Worm (Caenorhabditis elegans) whole organism, late embryonic: ENCODE measurements around the gene ZK899.6.

Experiments
- C08G9.2 ChIP-seq: sonication (generic microtip); optimal IDR thresholded peaks from 2 replicates; lab custom pipeline; 2016; ENCODE audit warnings: mild to moderate bottlenecking, missing genetic modification characterization, moderate library complexity, missing compliant biosample characterization
- C38D4.7 ChIP-seq: fragments of 200-800 bp; sonication (Bioruptor generic); optimal IDR thresholded peaks from 2 replicates; lab custom pipeline; 2018; ENCODE audit warnings: mild to moderate bottlenecking, missing genetic modification characterization, moderate library complexity, missing compliant biosample characterization
- F13H6.1 ChIP-seq: sonication (generic microtip); optimal IDR thresholded peaks from 2 replicates; lab custom pipeline; 2016; ENCODE audit warnings: missing genetic modification characterization, missing compliant biosample characterization
- K02D7.2 ChIP-seq: sonication (generic microtip); optimal IDR thresholded peaks from 2 replicates; lab custom pipeline; 2017; ENCODE audit warnings: mild to moderate bottlenecking, missing genetic modification characterization, missing compliant biosample characterization
- T23F11.4 ChIP-seq: fragments of 200-800 bp; sonication (Bioruptor generic); optimal IDR thresholded peaks from 2 replicates; lab custom pipeline; 2018; ENCODE audit warnings: mild to moderate bottlenecking, missing genetic modification characterization, missing compliant biosample characterization
- Y22D7AL.16 ChIP-seq: sonication (generic microtip); optimal IDR thresholded peaks from 2 replicates; lab custom pipeline; 2016; ENCODE audit warnings: missing genetic modification characterization, missing compliant biosample characterization
- ahr-1 ChIP-seq: sonication (generic microtip); optimal IDR thresholded peaks from 2 replicates; lab custom pipeline; 2016; ENCODE audit warnings: missing genetic modification characterization, missing compliant biosample characterization
- ceh-18 ChIP-seq: sonication (generic microtip); optimal IDR thresholded peaks from 2 replicates; lab custom pipeline; 2016; ENCODE audit warnings: missing genetic modification characterization, missing compliant biosample characterization
- ceh-2 ChIP-seq: sonication (generic microtip); optimal IDR thresholded peaks from 2 replicates; lab custom pipeline; 2016; ENCODE audit warnings: missing genotype, missing genetic modification characterization, missing compliant biosample characterization
- ceh-22 ChIP-seq: sonication (generic microtip); optimal IDR thresholded peaks from 2 replicates; lab custom pipeline; 2017; ENCODE audit warnings: missing biosample characterization, missing genetic modification characterization
- ceh-30 ChIP-seq: fragments of 150-350 bp; optimal IDR thresholded peaks from 2 replicates; lab custom pipeline; 2014; ENCODE audit warnings: missing biosample characterization, missing genetic modification characterization
- ceh-31 ChIP-seq: sonication (generic microtip); optimal IDR thresholded peaks from 2 replicates; lab custom pipeline; 2016; ENCODE audit warnings: missing genetic modification characterization, missing compliant biosample characterization
- ceh-34 ChIP-seq: sonication (generic microtip); optimal IDR thresholded peaks from 2 replicates; lab custom pipeline; 2016; ENCODE audit warnings: mild to moderate bottlenecking, missing genetic modification characterization, missing compliant biosample characterization
- ceh-48 ChIP-seq: sonication (generic microtip); optimal IDR thresholded peaks from 2 replicates; lab custom pipeline; 2016; ENCODE audit warnings: missing genetic modification characterization, inconsistent platforms, missing compliant biosample characterization
- che-1 ChIP-seq: sonication (generic microtip); optimal IDR thresholded peaks from 2 replicates; lab custom pipeline; 2016; ENCODE audit warnings: mild to moderate bottlenecking, missing genetic modification characterization, missing compliant biosample characterization
- dmd-4 ChIP-seq: sonication (generic microtip); optimal IDR thresholded peaks from 2 replicates; lab custom pipeline; 2016; ENCODE audit warnings: borderline replicate concordance, missing genetic modification characterization, missing compliant biosample characterization
- ets-4 ChIP-seq: sonication (generic microtip); optimal IDR thresholded peaks from 2 replicates; lab custom pipeline; 2016; ENCODE audit warnings: missing genetic modification characterization, missing compliant biosample characterization
- fkh-6 ChIP-seq: sonication (generic microtip); optimal IDR thresholded peaks from 2 replicates; lab custom pipeline; 2016; ENCODE audit warnings: missing genetic modification characterization, missing compliant biosample characterization
- gmeb-2 ChIP-seq: sonication (generic microtip); optimal IDR thresholded peaks from 2 replicates; lab custom pipeline; 2016; ENCODE audit warnings: missing genetic modification characterization, inconsistent platforms, missing compliant biosample characterization
- hlh-15 ChIP-seq: sonication (generic microtip); optimal IDR thresholded peaks from 2 replicates; lab custom pipeline; 2016; ENCODE audit warnings: missing genetic modification characterization, missing compliant biosample characterization
- hlh-6 ChIP-seq: sonication (generic microtip); optimal IDR thresholded peaks from 2 replicates; lab custom pipeline; 2016; ENCODE audit warnings: missing genotype, missing genetic modification characterization, missing compliant biosample characterization
- hlh-8 ChIP-seq: sonication (generic microtip); optimal IDR thresholded peaks from 2 replicates; lab custom pipeline; 2016; ENCODE audit warnings: missing genotype, missing genetic modification characterization, missing compliant biosample characterization
- lim-6 ChIP-seq: sonication (generic microtip); optimal IDR thresholded peaks from 2 replicates; lab custom pipeline; 2016; ENCODE audit warnings: missing genetic modification characterization, missing compliant biosample characterization
- madf-2 ChIP-seq: sonication (generic microtip); optimal IDR thresholded peaks from 2 replicates; lab custom pipeline; 2017; ENCODE audit warnings: missing genetic modification characterization, missing compliant biosample characterization
- nhr-11 ChIP-seq: fragments of 150-350 bp; optimal IDR thresholded peaks from 2 replicates; lab custom pipeline; 2014; ENCODE audit warnings: missing biosample characterization, missing genetic modification characterization
- odd-2 ChIP-seq: sonication (generic microtip); optimal IDR thresholded peaks from 2 replicates; lab custom pipeline; 2017; ENCODE audit warnings: antibody characterized with exemption, mild to moderate bottlenecking, missing genetic modification characterization, missing compliant biosample characterization
- pag-3 ChIP-seq: sonication (generic microtip); optimal IDR thresholded peaks from 2 replicates; lab custom pipeline; 2016; ENCODE audit warnings: missing compliant biosample characterization, missing genetic modification characterization, borderline replicate concordance
- pat-9 ChIP-seq: fragments of 200-800 bp; sonication (Bioruptor generic); optimal IDR thresholded peaks from 2 replicates; lab custom pipeline; 2018; ENCODE audit warnings: mild to moderate bottlenecking, missing genetic modification characterization, moderate library complexity, missing compliant biosample characterization
- pax-1 ChIP-seq: fragments of 150-350 bp; optimal IDR thresholded peaks from 2 replicates; lab custom pipeline; 2014; ENCODE audit warnings: missing biosample characterization, missing genetic modification characterization
- pha-2 ChIP-seq: sonication (generic microtip); optimal IDR thresholded peaks from 2 replicates; lab custom pipeline; 2017; ENCODE audit warnings: mild to moderate bottlenecking, missing genetic modification characterization, missing compliant biosample characterization
- pqm-1 ChIP-seq: sonication (generic microtip); optimal IDR thresholded peaks from 2 replicates; lab custom pipeline; 2016; ENCODE audit warnings: missing genetic modification characterization, missing compliant biosample characterization
- ref-2 ChIP-seq: sonication (generic microtip); optimal IDR thresholded peaks from 2 replicates; lab custom pipeline; 2016; ENCODE audit warnings: missing genetic modification characterization, missing compliant biosample characterization
- sdc-2 ChIP-seq: sonication (generic microtip); optimal IDR thresholded peaks from 2 replicates; lab custom pipeline; 2016; ENCODE audit warnings: missing genotype, missing genetic modification characterization, missing compliant biosample characterization
- tbx-7 ChIP-seq: sonication (generic microtip); optimal IDR thresholded peaks from 2 replicates; lab custom pipeline; 2016; ENCODE audit warnings: missing genotype, missing genetic modification characterization, missing compliant biosample characterization
- ttx-3 ChIP-seq: sonication (generic microtip); optimal IDR thresholded peaks from 2 replicates; lab custom pipeline; 2016; ENCODE audit warnings: missing genetic modification reagents, missing genetic modification characterization, missing compliant biosample characterization
- unc-42 ChIP-seq: sonication (generic microtip); optimal IDR thresholded peaks from 2 replicates; lab custom pipeline; 2016; ENCODE audit warnings: missing genotype, missing genetic modification characterization, missing compliant biosample characterization
- unc-55 ChIP-seq: sonication (generic microtip); optimal IDR thresholded peaks from 2 replicates; lab custom pipeline; 2017; ENCODE audit warnings: missing biosample characterization, missing genetic modification reagents, missing genetic modification characterization
- unc-86 ChIP-seq: sonication (generic microtip); optimal IDR thresholded peaks from 2 replicates; lab custom pipeline; 2016; ENCODE audit warnings: missing genetic modification characterization, missing compliant biosample characterization
- ztf-16 ChIP-seq: sonication (generic microtip); optimal IDR thresholded peaks from 2 replicates; lab custom pipeline; 2017; ENCODE audit warnings: missing genetic modification characterization, missing compliant biosample characterization

Gene ZK899.6

DNA sequence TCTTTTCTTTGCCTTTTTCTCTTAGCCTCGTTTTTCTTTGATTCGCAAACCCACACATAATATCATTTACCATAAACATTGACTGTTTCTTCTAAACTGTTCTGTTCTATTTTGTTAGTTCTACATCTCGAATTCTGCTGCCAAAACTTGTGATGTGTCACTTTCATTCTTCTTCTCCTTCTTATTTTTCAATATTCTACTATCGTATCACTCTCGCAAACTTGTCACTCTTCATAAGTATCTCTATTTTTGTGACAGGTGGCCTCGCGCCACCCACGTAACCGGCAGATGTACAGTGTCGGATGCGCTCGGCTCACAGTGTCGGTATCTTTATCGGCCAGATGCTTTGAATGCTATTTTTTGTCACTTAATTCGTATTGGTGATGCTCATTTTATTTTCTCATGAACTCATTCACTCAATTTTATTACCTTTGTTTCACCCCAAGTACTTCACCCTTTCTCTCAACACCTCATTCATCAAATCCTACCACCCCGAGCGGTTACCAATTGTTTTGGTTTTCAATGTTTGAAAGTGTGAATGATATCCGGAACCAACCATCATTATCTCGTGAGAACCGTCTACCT lies 45.4 kb downstream of the ZK899.6 start:
- no peak for TF ChIP-seq ttx-3 (tag; lab: Kevin White, UChicago)
- no peak for TF ChIP-seq dmd-4 (tag; lab: Kevin White, UChicago)
- TF ChIP-seq pat-9 (tag; lab: Kevin White, UChicago), result no peak
- no peak for TF ChIP-seq pag-3 (tag; lab: Kevin White, UChicago)
- TF ChIP-seq unc-55 (GFP tag; lab: Kevin White, UChicago), result no peak
- no peak for TF ChIP-seq odd-2 (tag; lab: Kevin White, UChicago)
- TF ChIP-seq pax-1 (tag; lab: Kevin White, UChicago), result no peak
- TF ChIP-seq tbx-7 (tag; lab: Kevin White, UChicago), result no peak
- no peak for TF ChIP-seq ceh-22 (tag; lab: Kevin White, UChicago)
- TF ChIP-seq F13H6.1 (tag; lab: Kevin White, UChicago), result no peak
- no peak for TF ChIP-seq pha-2
- TF ChIP-seq ceh-30 (tag; lab: Kevin White, UChicago), result no peak
- TF ChIP-seq K02D7.2 (tag; lab: Kevin White, UChicago), result no peak
- TF ChIP-seq C38D4.7 (GFP tag; lab: Kevin White, UChicago), result no peak
- TF ChIP-seq Y22D7AL.16 (tag; lab: Kevin White, UChicago), result no peak
- TF ChIP-seq sdc-2 (tag; lab: Kevin White, UChicago), result no peak
- no peak for TF ChIP-seq ceh-2
- no peak for TF ChIP-seq ahr-1 (tag; lab: Kevin White, UChicago)
- TF ChIP-seq ceh-18, result no peak
- TF ChIP-seq T23F11.4 (GFP tag; lab: Kevin White, UChicago), result no peak

DNA sequence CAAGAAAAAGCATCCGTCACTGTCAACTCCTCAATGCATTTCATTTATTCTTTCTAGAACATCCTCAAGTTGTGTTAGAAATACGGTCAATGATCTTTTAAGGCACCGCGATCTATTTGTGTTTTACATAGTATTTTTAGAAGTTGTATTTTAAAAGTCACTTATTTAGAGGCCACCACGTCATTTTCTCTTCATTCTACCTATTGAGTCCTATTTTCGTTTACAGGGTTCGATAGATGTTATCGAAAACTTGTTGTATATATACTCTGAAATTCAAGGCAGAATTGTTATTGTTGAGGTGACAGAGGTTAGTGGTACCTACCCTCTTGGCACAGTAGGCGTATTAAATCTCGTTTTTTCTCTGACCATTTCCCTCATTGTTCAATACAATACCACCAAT lies 46.4 kb downstream of the ZK899.6 start:
- TF ChIP-seq ref-2 (tag; lab: Kevin White, UChicago), result no peak
- TF ChIP-seq ceh-18, result no peak
- TF ChIP-seq gmeb-2 (tag; lab: Kevin White, UChicago), result no peak
- no peak for TF ChIP-seq pqm-1 (tag; lab: Kevin White, UChicago)
- TF ChIP-seq ets-4, result no peak
- no peak for TF ChIP-seq hlh-8 (tag; lab: Kevin White, UChicago)
- TF ChIP-seq C38D4.7 (GFP tag; lab: Kevin White, UChicago), result no peak
- no peak for TF ChIP-seq unc-55 (GFP tag; lab: Kevin White, UChicago)
- no peak for TF ChIP-seq K02D7.2 (tag; lab: Kevin White, UChicago)
- no peak for TF ChIP-seq nhr-11 (tag; lab: Kevin White, UChicago)
- no peak for TF ChIP-seq pag-3 (tag; lab: Kevin White, UChicago)
- TF ChIP-seq unc-86 (tag; lab: Kevin White, UChicago), result no peak
- no peak for TF ChIP-seq sdc-2 (tag; lab: Kevin White, UChicago)
- TF ChIP-seq ztf-16 (tag; lab: Kevin White, UChicago), result no peak
- no peak for TF ChIP-seq madf-2
- TF ChIP-seq fkh-6 (tag; lab: Kevin White, UChicago), result no peak

DNA sequence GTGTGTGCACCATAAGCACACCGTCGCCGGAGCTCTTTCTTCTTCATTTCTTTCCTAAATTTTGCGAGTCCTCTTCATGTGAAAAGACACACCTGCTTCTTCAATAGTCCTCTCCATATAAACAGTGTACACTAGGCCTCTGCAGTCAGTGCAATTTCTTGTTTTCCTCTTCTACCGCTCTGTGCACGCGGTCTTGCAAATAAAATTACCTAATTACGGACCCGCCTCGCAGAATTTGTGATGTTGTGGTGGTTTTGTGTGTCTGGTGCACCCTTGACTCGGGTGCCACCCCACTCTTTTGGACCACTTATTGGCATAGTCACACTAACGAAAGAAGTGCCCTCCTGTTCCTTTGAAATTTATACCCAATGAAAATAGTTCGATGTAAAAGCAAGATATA lies 46.8 kb downstream of the ZK899.6 start:
- TF ChIP-seq unc-42 (tag; lab: Kevin White, UChicago) (peak; percentile 97), hlh-15 (no peak), ceh-48 (tag; lab: Kevin White, UChicago) (no peak), C08G9.2 (tag; lab: Kevin White, UChicago) (no peak), hlh-6 (tag; lab: Kevin White, UChicago) (no peak), pha-2 (no peak), ceh-34 (tag; lab: Kevin White, UChicago) (no peak), Y22D7AL.16 (tag; lab: Kevin White, UChicago) (no peak), lim-6 (tag; lab: Kevin White, UChicago) (no peak), ceh-31 (peak; percentile 56), che-1 (tag; lab: Kevin White, UChicago) (no peak), ceh-2 (no peak)
